Worm (Caenorhabditis elegans): Measurements from ENCODE around the gene sahd-1.

The sahd-1 gene

ce11 chrII:5543476-5544144 lies 28.9 kb upstream of the sahd-1 start:
- TF ChIP-seq ztf-11 (tag; optimal IDR thresholded peaks at IDR 0.05) (peak; percentile 61), nhr-76 (tag; optimal IDR thresholded peaks at IDR 0.05) (peak; percentile 52), nfya-1 (tag; optimal IDR thresholded peaks at IDR 0.05; ENCODE audit: insufficient read depth) (peak; percentile 97), ceh-82 (tag; optimal IDR thresholded peaks at IDR 0.05) (peak; percentile 95), ZK546.5 (tag; optimal IDR thresholded peaks at IDR 0.05) (peak; percentile 44), ceh-9 (tag; optimal IDR thresholded peaks at IDR 0.05) (no peak), tbx-2 (tag; optimal IDR thresholded peaks at IDR 0.05) (peak; percentile 97), elt-3 (tag; optimal IDR thresholded peaks at IDR 0.05) (peak in 2 of 3 experiments; percentile 77 to 92), hmg-11 (tag; optimal IDR thresholded peaks at IDR 0.05) (peak; percentile 98), eor-1 (tag; optimal IDR thresholded peaks at IDR 0.05) (peak in 1 of 2 experiments; percentile 71), unc-39 (tag; optimal IDR thresholded peaks at IDR 0.05) (peak; percentile 35), daf-12 (tag; optimal IDR thresholded peaks at IDR 0.05) (peak; percentile 67), pqm-1 (tag; optimal IDR thresholded peaks at IDR 0.05) (peak; percentile 94), sea-2 (GFP tag; optimal IDR thresholded peaks at IDR 0.05) (no peak), fos-1 (tag; optimal IDR thresholded peaks at IDR 0.05) (peak; percentile 90), mml-1 (tag; optimal IDR thresholded peaks at IDR 0.05) (no peak), nhr-77 (tag; optimal IDR thresholded peaks at IDR 0.05) (peak; percentile 93), aly-2 (tag; optimal IDR thresholded peaks at IDR 0.05) (peak; percentile 88), fkh-10 (GFP tag; optimal IDR thresholded peaks at IDR 0.05) (peak; percentile 99), skn-1 (tag; optimal IDR thresholded peaks at IDR 0.05) (peak; percentile 95), zag-1 (tag; optimal IDR thresholded peaks at IDR 0.05) (peak; percentile 93), snpc-4 (tag; optimal IDR thresholded peaks at IDR 0.05) (peak; percentile 100), mdl-1 (tag; optimal IDR thresholded peaks at IDR 0.05) (peak; percentile 29), lin-15B (tag; optimal IDR thresholded peaks at IDR 0.05) (peak; percentile 85), nhr-23 (tag; optimal IDR thresholded peaks at IDR 0.05) (peak; percentile 99), ama-1 (optimal IDR thresholded peaks at IDR 0.05) (peak; percentile 100), nhr-11 (tag; optimal IDR thresholded peaks at IDR 0.05) (peak; percentile 95), egl-27 (tag; optimal IDR thresholded peaks at IDR 0.05) (peak; percentile 71), fkh-2 (tag; optimal IDR thresholded peaks at IDR 0.05) (peak; percentile 95), lsy-12 (tag; optimal IDR thresholded peaks at IDR 0.05) (peak; percentile 98), ceh-16 (tag; optimal IDR thresholded peaks at IDR 0.05) (peak; percentile 80), nhr-28 (tag; optimal IDR thresholded peaks at IDR 0.05) (peak; percentile 76), nhr-43 (tag; optimal IDR thresholded peaks at IDR 0.05; ENCODE audit: poor library complexity, severe bottlenecking) (peak; percentile 95), lin-39 (tag; optimal IDR thresholded peaks at IDR 0.05) (peak; percentile 97), nhr-25 (tag; optimal IDR thresholded peaks at IDR 0.05) (peak; percentile 99), ceh-28 (tag; optimal IDR thresholded peaks at IDR 0.05) (peak; percentile 94), nhr-67 (tag; optimal IDR thresholded peaks at IDR 0.05) (peak; percentile 53), unc-62 (GFP tag; optimal IDR thresholded peaks at IDR 0.05) (peak; percentile 81), jun-1 (tag; optimal IDR thresholded peaks at IDR 0.05) (peak; percentile 98), ztf-4 (tag; optimal IDR thresholded peaks at IDR 0.05) (peak; percentile 91), elt-2 (tag; optimal IDR thresholded peaks at IDR 0.05) (peak; percentile 97), nhr-237 (tag; optimal IDR thresholded peaks at IDR 0.05) (peak; percentile 57), R02D3.7 (tag; optimal IDR thresholded peaks at IDR 0.05) (peak; percentile 90), elt-1 (tag; optimal IDR thresholded peaks at IDR 0.05) (peak; percentile 54), pha-4 (tag; optimal IDR thresholded peaks at IDR 0.05) (peak; percentile 99), nhr-12 (tag; optimal IDR thresholded peaks at IDR 0.05) (no peak), egl-5 (tag; optimal IDR thresholded peaks at IDR 0.05) (peak; percentile 96)

Measured in whole organism, L3 larva.